Worm (Caenorhabditis elegans): Measurements from ENCODE around the gene K07H8.11.

K07H8.11 gene

DNA sequence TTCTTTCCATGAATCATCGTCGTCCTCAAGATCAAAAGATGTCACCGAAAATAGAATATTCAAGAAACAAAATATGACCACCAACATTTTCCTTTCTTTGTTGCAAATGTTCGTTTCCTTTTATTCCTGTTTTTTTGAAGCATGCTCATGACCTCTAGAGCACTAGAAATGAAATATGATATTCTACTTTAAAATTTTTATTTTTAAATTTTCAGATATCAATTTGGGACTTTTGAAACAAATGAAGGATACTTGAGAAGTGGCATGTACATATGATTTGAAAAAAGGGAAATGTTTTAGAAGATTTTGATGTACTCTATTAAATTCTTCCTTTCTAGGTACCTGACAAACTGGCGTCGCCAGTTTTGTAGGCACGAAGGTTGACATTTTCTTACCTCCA lies at the start of gene K07H8.11:
Gene K07H8.11, minus strand, starts transcription at position 101 of the 400 bp plus-strand sequence.
- TF ChIP-seq scrt-1 (GFP tag; IDR thresholded peaks at IDR 0.05) (no peak), aly-1 (tag; optimal IDR thresholded peaks at IDR 0.05) (no peak), flt-1 (GFP tag; IDR thresholded peaks at IDR 0.05) (no peak), tra-4 (tag; optimal IDR thresholded peaks at IDR 0.05) (no peak), ets-7 (tag; optimal IDR thresholded peaks at IDR 0.05) (no peak), F13C5.2 (tag; optimal IDR thresholded peaks at IDR 0.05) (no peak), sea-1 (GFP tag; conservative IDR thresholded peaks at IDR 0.05) (no peak), ama-1 (optimal IDR thresholded peaks at IDR 0.05) (no peak), hmbx-1 (tag; optimal IDR thresholded peaks at IDR 0.05) (no peak), ceh-13 (GFP tag; optimal IDR thresholded peaks at IDR 0.05) (no peak), B0310.2 (tag; optimal IDR thresholded peaks at IDR 0.05) (no peak), tbx-11 (GFP tag; IDR thresholded peaks at IDR 0.05) (no peak), hmg-4 (GFP tag; optimal IDR thresholded peaks at IDR 0.05) (no peak), hnd-1 (tag; optimal IDR thresholded peaks at IDR 0.05) (no peak), ceh-36 (tag; optimal IDR thresholded peaks at IDR 0.05) (no peak), pes-1 (GFP tag; IDR thresholded peaks at IDR 0.05) (no peak), tbx-37 (GFP tag; conservative IDR thresholded peaks at IDR 0.05) (no peak)

DNA sequence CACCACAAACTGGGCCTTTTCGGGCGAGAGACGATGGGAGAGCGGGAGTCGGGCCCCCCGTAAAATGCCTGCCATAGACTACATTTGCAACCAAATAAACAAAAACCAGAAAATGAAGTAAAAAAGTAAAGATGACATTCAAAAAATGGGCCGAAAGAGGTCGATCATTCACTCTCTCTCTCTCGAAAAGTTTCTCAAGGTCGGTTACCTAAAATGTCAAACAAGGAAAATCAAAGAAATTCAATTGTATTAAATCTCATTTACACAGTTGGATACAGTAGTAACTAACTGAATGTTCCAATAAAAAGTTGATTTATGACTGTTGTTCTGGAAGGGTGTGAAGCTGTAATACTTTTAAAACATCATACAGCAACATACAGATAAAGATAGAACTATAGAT lies 43.7 kb upstream of the K07H8.11 start:
- no peak for TF ChIP-seq tbx-11 (GFP tag; IDR thresholded peaks at IDR 0.05)
- no peak for TF ChIP-seq B0310.2 (tag; optimal IDR thresholded peaks at IDR 0.05)
- TF ChIP-seq tra-4 (tag; optimal IDR thresholded peaks at IDR 0.05): no peak
- no peak for TF ChIP-seq ceh-13 (GFP tag; optimal IDR thresholded peaks at IDR 0.05)
- no peak for TF ChIP-seq ceh-36 (tag; optimal IDR thresholded peaks at IDR 0.05)
- no peak for TF ChIP-seq hnd-1 (tag; optimal IDR thresholded peaks at IDR 0.05)
- no peak for TF ChIP-seq ets-7 (tag; optimal IDR thresholded peaks at IDR 0.05)
- TF ChIP-seq ama-1 (optimal IDR thresholded peaks at IDR 0.05): no peak
- no peak for TF ChIP-seq tbx-37 (GFP tag; conservative IDR thresholded peaks at IDR 0.05)
- TF ChIP-seq F13C5.2 (tag; optimal IDR thresholded peaks at IDR 0.05): no peak

DNA sequence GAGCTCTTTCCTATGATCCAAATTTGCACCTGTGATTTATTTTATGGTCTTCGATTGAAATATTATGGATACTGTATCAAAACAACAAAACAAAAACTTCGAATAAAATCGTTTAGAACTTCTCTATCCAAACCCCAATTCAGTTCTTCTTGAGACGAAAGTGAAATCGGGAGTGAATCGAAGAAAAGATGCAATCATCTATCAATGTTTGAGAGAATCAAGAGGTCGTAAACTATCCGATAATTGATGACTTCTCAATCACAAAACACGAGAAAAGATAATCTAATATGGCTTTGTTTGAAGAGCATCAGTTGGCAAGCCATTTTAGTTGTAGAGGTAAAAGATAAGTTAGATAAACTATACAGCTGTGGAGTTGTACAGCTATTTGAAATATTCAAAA lies 42.7 kb upstream of the K07H8.11 start:
- TF ChIP-seq flt-1 (GFP tag; IDR thresholded peaks at IDR 0.05) (no peak), tbx-11 (GFP tag; IDR thresholded peaks at IDR 0.05) (no peak), ceh-36 (tag; optimal IDR thresholded peaks at IDR 0.05) (no peak), hmg-4 (GFP tag; optimal IDR thresholded peaks at IDR 0.05) (no peak), F13C5.2 (tag; optimal IDR thresholded peaks at IDR 0.05) (no peak), pes-1 (GFP tag; IDR thresholded peaks at IDR 0.05) (no peak), ama-1 (optimal IDR thresholded peaks at IDR 0.05) (no peak), hmbx-1 (tag; optimal IDR thresholded peaks at IDR 0.05) (no peak), aly-1 (tag; optimal IDR thresholded peaks at IDR 0.05) (no peak), ets-7 (tag; optimal IDR thresholded peaks at IDR 0.05) (no peak)

DNA sequence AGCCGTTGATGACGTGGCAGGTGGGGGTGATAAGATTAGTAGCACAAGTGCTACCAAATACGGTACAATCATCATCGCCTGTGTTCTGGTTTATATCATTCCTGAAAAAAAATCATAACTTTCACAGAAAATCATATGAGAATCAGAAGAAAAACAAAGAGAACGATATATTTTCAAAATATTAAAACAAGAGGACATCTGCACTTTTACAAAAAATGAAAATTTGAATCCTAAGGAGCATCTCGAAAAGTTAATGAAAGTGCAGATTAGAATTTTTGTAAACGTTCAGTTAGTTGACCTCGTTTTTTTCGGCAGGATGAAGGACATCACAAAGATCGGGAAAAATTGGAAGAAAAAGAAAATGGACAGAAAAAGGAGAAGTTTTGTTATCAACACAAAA lies 37.7 kb upstream of the K07H8.11 start, which contains the start of gene F35H10.10:
Gene F35H10.10, minus strand, starts transcription at position 101 of the 400 bp plus-strand sequence.
- TF ChIP-seq hmg-4 (GFP tag; optimal IDR thresholded peaks at IDR 0.05) (no peak), tbx-37 (GFP tag; conservative IDR thresholded peaks at IDR 0.05) (no peak), F13C5.2 (tag; optimal IDR thresholded peaks at IDR 0.05) (no peak)

DNA sequence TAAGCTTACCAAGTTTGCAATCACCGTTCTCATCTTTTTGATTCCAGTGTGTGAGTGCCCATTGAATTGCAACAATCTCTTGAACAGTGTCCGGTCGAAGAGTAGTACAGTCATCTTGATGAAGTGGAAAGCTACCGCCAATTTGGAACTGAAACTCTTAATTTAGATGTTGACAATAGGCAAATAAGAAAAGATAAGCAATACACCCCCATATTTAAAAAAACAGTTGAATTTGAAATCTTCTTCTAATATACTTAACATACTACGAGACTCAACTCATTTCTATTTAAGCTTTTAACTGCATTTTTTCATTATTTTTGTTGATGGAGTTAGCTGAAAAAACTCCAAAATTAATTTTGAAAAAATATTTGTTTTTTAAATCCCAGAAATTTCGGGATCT lies 37.0 kb upstream of the K07H8.11 start:
- no peak for TF ChIP-seq tbx-37 (GFP tag; conservative IDR thresholded peaks at IDR 0.05)
- TF ChIP-seq hmg-4 (GFP tag; optimal IDR thresholded peaks at IDR 0.05): no peak
- TF ChIP-seq hmbx-1 (tag; optimal IDR thresholded peaks at IDR 0.05): no peak
- TF ChIP-seq tra-4 (tag; optimal IDR thresholded peaks at IDR 0.05): no peak
- TF ChIP-seq scrt-1 (GFP tag; IDR thresholded peaks at IDR 0.05): no peak
- no peak for TF ChIP-seq ceh-36 (tag; optimal IDR thresholded peaks at IDR 0.05)
- no peak for TF ChIP-seq ceh-13 (GFP tag; optimal IDR thresholded peaks at IDR 0.05)
- no peak for TF ChIP-seq pes-1 (GFP tag; IDR thresholded peaks at IDR 0.05)
- no peak for TF ChIP-seq flt-1 (GFP tag; IDR thresholded peaks at IDR 0.05)
- no peak for TF ChIP-seq B0310.2 (tag; optimal IDR thresholded peaks at IDR 0.05)
- TF ChIP-seq hnd-1 (tag; optimal IDR thresholded peaks at IDR 0.05): no peak
- TF ChIP-seq tbx-11 (GFP tag; IDR thresholded peaks at IDR 0.05): no peak
- no peak for TF ChIP-seq sea-1 (GFP tag; conservative IDR thresholded peaks at IDR 0.05)
- no peak for TF ChIP-seq ets-7 (tag; optimal IDR thresholded peaks at IDR 0.05)
- no peak for TF ChIP-seq F13C5.2 (tag; optimal IDR thresholded peaks at IDR 0.05)
- no peak for TF ChIP-seq ama-1 (optimal IDR thresholded peaks at IDR 0.05)

DNA sequence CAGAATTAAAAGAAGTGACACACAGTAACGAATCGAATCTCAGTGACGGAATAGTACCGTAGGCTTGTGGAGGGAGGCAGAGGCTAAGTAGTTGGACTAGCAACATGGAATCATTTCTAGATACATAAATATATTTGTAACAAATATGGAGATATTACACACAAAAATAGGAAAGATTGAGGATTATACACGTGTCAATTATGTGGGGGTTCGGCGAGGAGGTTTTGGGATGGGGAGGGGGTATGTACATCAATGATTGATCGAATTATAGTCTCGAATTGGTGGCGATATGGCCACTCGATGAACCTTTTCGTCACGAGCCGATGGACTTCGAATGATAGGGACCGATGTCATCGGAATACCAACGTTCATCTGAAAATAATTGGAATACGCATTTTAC lies 32.3 kb upstream of the K07H8.11 start:
- TF ChIP-seq B0310.2 (tag; optimal IDR thresholded peaks at IDR 0.05) (no peak), scrt-1 (GFP tag; IDR thresholded peaks at IDR 0.05) (no peak), ceh-36 (tag; optimal IDR thresholded peaks at IDR 0.05) (no peak), flt-1 (GFP tag; IDR thresholded peaks at IDR 0.05) (no peak), F13C5.2 (tag; optimal IDR thresholded peaks at IDR 0.05) (no peak), tra-4 (tag; optimal IDR thresholded peaks at IDR 0.05) (no peak), ets-7 (tag; optimal IDR thresholded peaks at IDR 0.05) (no peak), hmg-4 (GFP tag; optimal IDR thresholded peaks at IDR 0.05) (no peak), aly-1 (tag; optimal IDR thresholded peaks at IDR 0.05) (no peak), ama-1 (optimal IDR thresholded peaks at IDR 0.05) (no peak), pes-1 (GFP tag; IDR thresholded peaks at IDR 0.05) (no peak), tbx-11 (GFP tag; IDR thresholded peaks at IDR 0.05) (no peak), ceh-13 (GFP tag; optimal IDR thresholded peaks at IDR 0.05) (no peak)

DNA sequence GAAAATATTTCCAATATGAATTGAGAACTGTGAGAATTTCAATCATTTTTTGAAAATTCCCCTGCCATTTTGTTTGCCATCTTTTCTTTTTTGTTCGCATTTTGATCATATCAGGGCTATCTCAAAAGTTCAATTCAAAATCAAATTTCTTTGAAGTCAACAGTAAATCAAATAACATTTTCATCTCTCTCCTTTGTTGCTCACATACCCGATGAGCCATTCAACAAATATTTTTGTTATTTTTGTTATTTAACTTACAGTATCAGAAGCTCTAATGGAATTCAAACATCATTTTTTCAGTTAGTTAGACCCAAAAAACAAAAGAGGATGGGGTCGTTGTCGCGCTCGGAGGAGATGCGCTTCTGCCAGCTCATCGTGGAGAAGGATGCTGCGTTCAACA lies 28.5 kb upstream of the K07H8.11 start, which contains the start of gene vha-5:
Gene vha-5, plus strand, starts transcription at position 301 of the 400 bp plus-strand sequence.
- no peak for TF ChIP-seq scrt-1 (GFP tag; IDR thresholded peaks at IDR 0.05)
- TF ChIP-seq pes-1 (GFP tag; IDR thresholded peaks at IDR 0.05): no peak
- TF ChIP-seq tra-4 (tag; optimal IDR thresholded peaks at IDR 0.05): no peak
- TF ChIP-seq hnd-1 (tag; optimal IDR thresholded peaks at IDR 0.05): no peak
- no peak for TF ChIP-seq tbx-11 (GFP tag; IDR thresholded peaks at IDR 0.05)
- TF ChIP-seq hmg-4 (GFP tag; optimal IDR thresholded peaks at IDR 0.05): no peak
- TF ChIP-seq sea-1 (GFP tag; conservative IDR thresholded peaks at IDR 0.05): no peak
- TF ChIP-seq flt-1 (GFP tag; IDR thresholded peaks at IDR 0.05): no peak
- no peak for TF ChIP-seq ets-7 (tag; optimal IDR thresholded peaks at IDR 0.05)
- TF ChIP-seq ceh-36 (tag; optimal IDR thresholded peaks at IDR 0.05): no peak
- no peak for TF ChIP-seq tbx-37 (GFP tag; conservative IDR thresholded peaks at IDR 0.05)
- TF ChIP-seq ceh-13 (GFP tag; optimal IDR thresholded peaks at IDR 0.05): no peak
- TF ChIP-seq aly-1 (tag; optimal IDR thresholded peaks at IDR 0.05): no peak
